Worm (Caenorhabditis elegans): ENCODE data around the gene F54D5.9.

The F54D5.9 gene

ce11 chrII:11547254-11547687, 2.6 kb upstream of the F54D5.9 start, which contains the start of gene F54D5.7 (continued):
- TF ChIP-seq sdz-12 (GFP tag; optimal IDR thresholded peaks at IDR 0.05) (no peak), daf-12 (tag; optimal IDR thresholded peaks at IDR 0.05) (no peak), T26A8.4 (GFP tag; IDR thresholded peaks at IDR 0.05) (peak; percentile 82), F44E2.7 (GFP tag; IDR thresholded peaks at IDR 0.05) (no peak), ceh-20 (GFP tag; IDR thresholded peaks at IDR 0.05) (no peak), ctbp-1 (GFP tag; IDR thresholded peaks at IDR 0.05) (peak; percentile 70), ces-1 (GFP tag; optimal IDR thresholded peaks at IDR 0.05) (no peak), nhr-76 (tag; optimal IDR thresholded peaks at IDR 0.05) (no peak), ceh-28 (tag; optimal IDR thresholded peaks at IDR 0.05) (peak; percentile 34), dpl-1 (GFP tag; optimal IDR thresholded peaks at IDR 0.05) (peak; percentile 49), F49E8.2 (tag; optimal IDR thresholded peaks at IDR 0.05; ENCODE audit: borderline replicate concordance) (peak; percentile 56), nhr-6 (tag; optimal IDR thresholded peaks at IDR 0.05) (no peak), nhr-28 (tag; optimal IDR thresholded peaks at IDR 0.05) (peak; percentile 47), nhr-102 (tag; optimal IDR thresholded peaks at IDR 0.05) (no peak), nhr-10 (tag; optimal IDR thresholded peaks at IDR 0.05) (peak; percentile 15), cey-2 (tag; optimal IDR thresholded peaks at IDR 0.05; ENCODE audit: borderline replicate concordance, insufficient read depth) (no peak), mxl-3 (GFP tag; optimal IDR thresholded peaks at IDR 0.05) (peak; percentile 84), Y5F2A.4 (GFP tag; optimal IDR thresholded peaks at IDR 0.05) (no peak), snpc-4 (tag; optimal IDR thresholded peaks at IDR 0.05) (no peak), unc-39 (tag; optimal IDR thresholded peaks at IDR 0.05) (no peak), zip-11 (GFP tag; IDR thresholded peaks at IDR 0.05) (no peak)

ce11 chrII:11545952-11546325, 1.3 kb upstream of the F54D5.9 start:
- TF ChIP-seq set-16 (GFP tag; IDR thresholded peaks at IDR 0.05) (peak; percentile 41), dmd-6 (GFP tag; IDR thresholded peaks at IDR 0.05) (peak; percentile 15; the same call in 1 of the 2 replicates), F49E8.2 (tag; optimal IDR thresholded peaks at IDR 0.05; ENCODE audit: borderline replicate concordance) (no peak), aha-1 (tag) (peak; percentile 93), lim-7 (GFP tag; IDR thresholded peaks at IDR 0.05) (0 out of 2 replicates have a peak, but pooled peaks have one; percentile 21), tag-97 (GFP tag; IDR thresholded peaks at IDR 0.05) (no peak)

- TF ChIP-seq nhr-41 (GFP tag; IDR thresholded peaks at IDR 0.05) (peak; percentile 94), lim-7 (GFP tag; IDR thresholded peaks at IDR 0.05) (peak; percentile 66), hlh-11 (tag; optimal IDR thresholded peaks at IDR 0.05) (peak; percentile 96), nhr-102 (tag; optimal IDR thresholded peaks at IDR 0.05) (peak; percentile 93), daf-16 (GFP tag; optimal IDR thresholded peaks at IDR 0.05) (peak; percentile 54 to 97), daf-16 (tag; optimal IDR thresholded peaks at IDR 0.05) (peak; percentile 79), ces-1 (GFP tag; optimal IDR thresholded peaks at IDR 0.05) (no peak), daf-19 (GFP tag; conservative IDR thresholded peaks at IDR 0.05) (no peak), ZK546.5 (tag; optimal IDR thresholded peaks at IDR 0.05) (no peak), zfp-2 (tag; optimal IDR thresholded peaks at IDR 0.05) (peak; percentile 73), gei-8 (GFP tag; optimal IDR thresholded peaks at IDR 0.05) (peak; percentile 94), snpc-4 (tag; optimal IDR thresholded peaks at IDR 0.05) (no peak), nhr-111 (GFP tag; optimal IDR thresholded peaks at IDR 0.05) (peak; percentile 96), daf-12 (tag; optimal IDR thresholded peaks at IDR 0.05) (no peak), madf-5 (GFP tag; IDR thresholded peaks at IDR 0.05) (peak; percentile 87 to 91; a peak in 3 of 4 replicates), ceh-32 (tag; optimal IDR thresholded peaks at IDR 0.05; ENCODE audit: poor library complexity) (peak; percentile 28), set-16 (GFP tag; IDR thresholded peaks at IDR 0.05) (peak; percentile 77), ctbp-1 (GFP tag; IDR thresholded peaks at IDR 0.05) (peak; percentile 95), Y75B8A.6 (GFP tag; IDR thresholded peaks at IDR 0.05) (peak; percentile 90; the same call in 1 of the 2 replicates), T20F7.1 (GFP tag; optimal IDR thresholded peaks at IDR 0.05) (peak; percentile 89), mep-1 (tag; optimal IDR thresholded peaks at IDR 0.05) (peak; percentile 96), zip-11 (GFP tag; IDR thresholded peaks at IDR 0.05) (0 out of 2 replicates have a peak, but pooled peaks have one; percentile 20), mes-2 (tag; optimal IDR thresholded peaks at IDR 0.05; ENCODE audit: poor library complexity, severe bottlenecking) (peak; percentile 94), duxl-1 (tag; optimal IDR thresholded peaks at IDR 0.05; ENCODE audit: poor library complexity) (peak; percentile 95), zfp-3 (GFP tag; conservative IDR thresholded peaks at IDR 0.05) (peak; percentile 98), nhr-10 (tag; optimal IDR thresholded peaks at IDR 0.05) (peak; percentile 63), spr-3 (GFP tag; optimal IDR thresholded peaks at IDR 0.05) (peak; percentile 94), hmg-1.1 (GFP tag; IDR thresholded peaks at IDR 0.05) (peak; percentile 97), nhr-11 (tag; optimal IDR thresholded peaks at IDR 0.05) (peak; percentile 96)
Measured at ce11 chrII:11545299-11545951, 797 bp upstream of the F54D5.9 start, which contains the start of gene dnj-13. Gene dnj-13, plus strand, starts transcription at chrII:11545701.

Measured in whole organism, L4 larva.